Worm (Caenorhabditis elegans): Measurements from ENCODE around the gene F21A3.4.

F21A3.4 gene

DNA sequence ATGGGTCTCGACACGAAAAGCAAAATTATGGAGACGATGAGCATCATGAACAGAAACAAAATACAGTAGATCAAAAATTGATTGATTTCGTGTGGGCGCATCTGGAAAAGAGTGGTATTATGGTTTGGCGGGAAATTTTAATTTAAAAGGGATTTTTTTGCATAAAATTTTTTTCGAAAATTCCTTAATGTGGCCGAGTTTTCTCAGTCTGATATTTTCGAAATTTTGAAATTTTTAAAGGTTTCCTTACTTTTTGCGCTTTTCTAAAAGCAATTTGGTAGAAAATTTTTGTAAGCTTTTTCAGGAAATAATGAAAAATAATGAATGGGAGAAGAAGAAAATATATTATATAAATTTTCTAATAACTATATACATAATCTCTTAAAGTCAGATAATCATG is 2.6 kb upstream of the F21A3.4 start, which contains the start of gene F21A3.2:
Gene F21A3.2 (minus strand): TSS at position 101 of the 400 bp plus-strand sequence.
- TF ChIP-seq C04F5.9 (tag; optimal IDR thresholded peaks at IDR 0.05) = no peak
- TF ChIP-seq xbp-1 (tag; optimal IDR thresholded peaks at IDR 0.05) = no peak
- TF ChIP-seq ceh-90 (tag; optimal IDR thresholded peaks at IDR 0.05) = no peak
- no peak for TF ChIP-seq jun-1 (tag; optimal IDR thresholded peaks at IDR 0.05)
- no peak for TF ChIP-seq elt-3 (tag; optimal IDR thresholded peaks at IDR 0.05)
- TF ChIP-seq tbx-2 (tag; optimal IDR thresholded peaks at IDR 0.05) = no peak
- no peak for TF ChIP-seq ceh-82 (tag; optimal IDR thresholded peaks at IDR 0.05)
- no peak for TF ChIP-seq mdl-1 (tag; optimal IDR thresholded peaks at IDR 0.05)
- no peak for TF ChIP-seq nhr-76 (tag; optimal IDR thresholded peaks at IDR 0.05)
- no peak for TF ChIP-seq dpl-1 (GFP tag; optimal IDR thresholded peaks at IDR 0.05)
- TF ChIP-seq lsy-2 (tag; optimal IDR thresholded peaks at IDR 0.05) = no peak
- no peak for TF ChIP-seq nhr-20 (tag; optimal IDR thresholded peaks at IDR 0.05)
- TF ChIP-seq mep-1 (tag; optimal IDR thresholded peaks at IDR 0.05) = no peak
- no peak for TF ChIP-seq pag-3 (tag; optimal IDR thresholded peaks at IDR 0.05; ENCODE audit: borderline replicate concordance, insufficient read depth)

DNA sequence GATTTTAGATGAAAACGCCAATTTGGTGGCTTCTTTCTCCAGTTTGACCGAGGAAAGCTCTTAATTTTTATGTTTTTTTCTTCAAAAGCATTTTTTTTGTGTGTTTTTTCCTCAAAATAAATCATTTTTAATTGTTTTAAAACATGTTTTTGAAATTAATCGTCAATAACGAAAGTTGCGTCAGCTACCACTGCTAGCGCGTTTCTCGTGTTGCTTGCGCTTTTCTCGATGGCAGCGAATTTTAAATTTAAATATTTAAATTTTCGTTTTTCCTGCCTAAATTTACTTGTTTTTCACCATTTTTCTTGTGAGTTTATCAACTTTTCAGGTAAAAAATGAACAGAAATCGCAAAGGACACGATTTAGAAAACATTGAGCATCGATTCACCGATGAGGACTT is 1.5 kb downstream of the F21A3.4 start, which contains the start of gene prde-1:
Gene prde-1 (plus strand): TSS at position 322 of the 400 bp plus-strand sequence.
- TF ChIP-seq unc-30 (tag; optimal IDR thresholded peaks at IDR 0.05) (no peak), isw-1 (GFP tag; IDR thresholded peaks at IDR 0.05) (no peak), vab-15 (tag; optimal IDR thresholded peaks at IDR 0.05) (no peak), tlp-1 (tag; optimal IDR thresholded peaks at IDR 0.05) (no peak), mep-1 (tag; optimal IDR thresholded peaks at IDR 0.05) (no peak), C34B4.2 (tag; optimal IDR thresholded peaks at IDR 0.05) (no peak), lin-15B (tag; optimal IDR thresholded peaks at IDR 0.05) (no peak), irx-1 (tag; optimal IDR thresholded peaks at IDR 0.05) (no peak), rnt-1 (tag; optimal IDR thresholded peaks at IDR 0.05) (no peak), skn-1 (tag; optimal IDR thresholded peaks at IDR 0.05) (no peak), dsc-1 (tag; optimal IDR thresholded peaks at IDR 0.05) (no peak), nhr-84 (tag; optimal IDR thresholded peaks at IDR 0.05) (no peak), sox-4 (tag; optimal IDR thresholded peaks at IDR 0.05) (no peak), nhr-77 (tag; optimal IDR thresholded peaks at IDR 0.05) (no peak), aly-2 (tag; optimal IDR thresholded peaks at IDR 0.05) (no peak), ceh-90 (tag; optimal IDR thresholded peaks at IDR 0.05) (no peak)

DNA sequence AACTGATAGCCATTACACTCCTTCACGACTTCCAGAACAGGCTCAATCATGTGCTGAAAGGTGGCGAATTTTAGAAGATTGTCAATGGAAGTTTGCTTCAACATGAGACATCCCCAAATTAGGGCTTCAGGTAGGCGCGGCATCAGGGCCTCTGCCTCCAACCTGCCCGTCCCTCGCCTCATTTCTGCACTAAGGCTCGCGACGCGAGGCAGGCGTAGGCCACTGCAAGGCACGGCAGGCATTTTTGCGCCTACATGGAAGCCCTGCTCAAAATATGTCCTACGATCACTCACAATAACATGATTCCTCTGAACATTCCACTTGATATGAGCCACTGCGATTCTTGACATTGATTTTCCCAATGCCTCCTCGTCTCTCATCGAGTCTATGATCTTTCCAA is 6.8 kb downstream of the F21A3.4 start:
- TF ChIP-seq nhr-19 (GFP tag; conservative IDR thresholded peaks at IDR 0.05) (no peak), ceh-8 (GFP tag; optimal IDR thresholded peaks at IDR 0.05) (no peak), nhr-84 (tag; optimal IDR thresholded peaks at IDR 0.05) (no peak), alr-1 (tag; optimal IDR thresholded peaks at IDR 0.05; ENCODE audit: borderline replicate concordance) (no peak), egl-27 (tag; optimal IDR thresholded peaks at IDR 0.05) (no peak), unc-130 (tag; optimal IDR thresholded peaks at IDR 0.05) (no peak), pax-3 (tag; optimal IDR thresholded peaks at IDR 0.05) (no peak), F16B12.6 (tag; optimal IDR thresholded peaks at IDR 0.05) (no peak), nhr-20 (tag; optimal IDR thresholded peaks at IDR 0.05) (no peak), unc-86 (tag; optimal IDR thresholded peaks at IDR 0.05) (no peak), unc-98 (GFP tag; IDR thresholded peaks at IDR 0.05) (no peak), lin-14 (GFP tag; optimal IDR thresholded peaks at IDR 0.05) (no peak), nhr-71 (tag; optimal IDR thresholded peaks at IDR 0.05) (no peak), ceh-90 (tag; optimal IDR thresholded peaks at IDR 0.05) (no peak)
